Worm (Caenorhabditis elegans): ENCODE data around the gene olrn-1.
A peak's percentile ranks its signal among the peaks of the same experiment; 100 is the strongest.

DNA sequence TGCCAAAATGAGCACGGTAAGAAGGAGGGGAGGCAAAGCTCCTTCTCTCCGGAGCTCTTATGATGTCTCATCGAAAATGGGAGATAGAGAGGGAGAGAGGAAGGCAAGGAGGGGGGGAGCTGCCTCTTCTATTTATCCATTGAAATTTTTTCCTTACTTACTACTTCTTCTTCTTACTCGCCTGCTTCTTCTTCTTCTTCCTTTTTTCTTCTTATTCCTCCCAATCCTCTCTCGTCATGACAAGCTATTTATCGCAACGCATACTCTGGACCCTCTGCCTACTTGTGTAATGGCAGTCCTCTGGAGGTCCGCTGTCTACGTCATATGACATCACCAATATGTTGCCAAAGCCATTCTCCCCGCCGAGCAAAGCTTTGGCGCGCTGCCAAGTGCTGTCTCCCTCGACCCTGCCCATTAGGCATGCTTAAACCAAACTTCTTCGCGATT, 2.2 kb upstream of the olrn-1 start:
- TF ChIP-seq dve-1 (tag; optimal IDR thresholded peaks at IDR 0.05) (no peak), fkh-10 (GFP tag; optimal IDR thresholded peaks at IDR 0.05) (no peak), hlh-30 (tag; optimal IDR thresholded peaks at IDR 0.05; ENCODE audit: insufficient read depth) (peak; percentile 66)

Measured in whole organism, late embryonic.